Fruit fly (Drosophila melanogaster) whole organism, embryonic: ENCODE data around the gene Acp63F.
A peak's percentile ranks its signal among the peaks of the same experiment; 100 is the strongest.

Experiments used
- Abd-B ChIP-seq: fragments of 200-800 bp; sonication (Bioruptor generic); optimal IDR thresholded peaks from 2 replicates; lab custom pipeline; 2018; ENCODE audit warnings: missing biosample characterization, mild to moderate bottlenecking, missing genetic modification characterization, moderate library complexity
- Ada2b ChIP-seq: fragments of 200-800 bp; sonication (Bioruptor generic); IDR thresholded peaks from 2 replicates; pipeline ENCODE4 v1.3.6; 2022; ENCODE audit warnings: missing biosample characterization, missing genetic modification characterization
- CG11696 ChIP-seq: fragments of 200-800 bp; sonication (Bioruptor generic); IDR thresholded peaks from 2 replicates; pipeline ENCODE4 v1.3.6; 2022; ENCODE audit warnings: missing biosample characterization, missing genetic modification characterization
- CG12219 ChIP-seq: fragments of 200-800 bp; sonication (Bioruptor generic); optimal IDR thresholded peaks from 3 replicates; lab custom pipeline; 2018; ENCODE audit warnings: missing biosample characterization, mild to moderate bottlenecking, missing genetic modification characterization
- CG12299 ChIP-seq: fragments of 200-800 bp; sonication (Bioruptor generic); optimal IDR thresholded peaks from 2 replicates; lab custom pipeline; 2018; ENCODE audit warnings: missing biosample characterization, mild to moderate bottlenecking, missing genetic modification characterization
- CG1233 ChIP-seq: fragments of 200-800 bp; sonication (Bioruptor generic); optimal IDR thresholded peaks from 4 replicates; lab custom pipeline; 2018; ENCODE audit warnings: missing biosample characterization, mild to moderate bottlenecking, missing genetic modification characterization
- CG12391 ChIP-seq: fragments of 200-800 bp; sonication (Bioruptor generic); optimal IDR thresholded peaks from 3 replicates; lab custom pipeline; 2018; ENCODE audit warnings: missing biosample characterization, mild to moderate bottlenecking, missing genetic modification characterization, moderate library complexity
- CG15269 ChIP-seq: fragments of 200-800 bp; sonication (Bioruptor generic); optimal IDR thresholded peaks from 2 replicates; lab custom pipeline; 2018; ENCODE audit warnings: missing biosample characterization, mild to moderate bottlenecking, missing genetic modification characterization, moderate library complexity
- CG17328 ChIP-seq: fragments of 200-800 bp; sonication (Bioruptor generic); IDR thresholded peaks from 2 replicates; pipeline ENCODE4 v1.3.6; 2022; ENCODE audit warnings: missing biosample characterization, missing genetic modification characterization
- CG1792 ChIP-seq: fragments of 200-800 bp; sonication (Bioruptor generic); optimal IDR thresholded peaks from 2 replicates; lab custom pipeline; 2016; ENCODE audit warnings: missing biosample characterization, missing genetic modification characterization
- CG2199 ChIP-seq: fragments of 200-800 bp; sonication (Bioruptor generic); IDR thresholded peaks from 3 replicates; pipeline ENCODE4 v1.3.6; 2022; ENCODE audit warnings: missing biosample characterization, missing genetic modification characterization
- CG34422 ChIP-seq: fragments of 200-800 bp; sonication (Bioruptor generic); IDR thresholded peaks from 3 replicates; pipeline ENCODE4 v1.3.6; 2022; ENCODE audit warnings: missing biosample characterization, missing genetic modification characterization
- CG4328 ChIP-seq: fragments of 200-800 bp; sonication (Bioruptor generic); optimal IDR thresholded peaks from 3 replicates; lab custom pipeline; 2017; ENCODE audit warnings: missing biosample characterization, missing genetic modification reagents, missing genetic modification characterization
- CG43689 ChIP-seq: fragments of 200-800 bp; sonication (Bioruptor generic); IDR thresholded peaks from 2 replicates; pipeline ENCODE4 v1.3.6; 2022; ENCODE audit warnings: missing biosample characterization, missing genetic modification characterization
- CG7928 ChIP-seq: fragments of 200-800 bp; sonication (Bioruptor generic); optimal IDR thresholded peaks from 2 replicates; lab custom pipeline; 2017; ENCODE audit warnings: missing biosample characterization, mild to moderate bottlenecking, missing genetic modification characterization
- CG8290 ChIP-seq, 3 experiments: fragments of 200-800 bp; sonication (Bioruptor generic); optimal IDR thresholded peaks; 2 replicates each; lab custom pipeline; 2016 to 2019; ENCODE audit warnings: missing biosample characterization in 3 of 3, missing genetic modification characterization in 3 of 3, mild to moderate bottlenecking in 2 of 3, moderate library complexity in 1 of 3
- CG8388 ChIP-seq: fragments of 200-800 bp; sonication (Bioruptor generic); optimal IDR thresholded peaks from 2 replicates; lab custom pipeline; 2019; ENCODE audit warnings: missing biosample characterization, mild to moderate bottlenecking, missing genetic modification characterization, moderate library complexity
- CG9727 ChIP-seq: fragments of 200-800 bp; sonication (Bioruptor generic); optimal IDR thresholded peaks from 3 replicates; lab custom pipeline; 2017; ENCODE audit warnings: missing biosample characterization, mild to moderate bottlenecking, missing genetic modification characterization
- Chrac-16 ChIP-seq: fragments of 200-800 bp; sonication (Bioruptor generic); optimal IDR thresholded peaks from 3 replicates; lab custom pipeline; 2016; ENCODE audit warnings: missing biosample characterization, missing genetic modification characterization
- Dip2 ChIP-seq: fragments of 200-800 bp; sonication (Bioruptor generic); IDR thresholded peaks from 2 replicates; pipeline ENCODE4 v1.3.6; 2022; ENCODE audit warnings: missing biosample characterization, missing genetic modification characterization
- Dp ChIP-seq: fragments of 200-800 bp; sonication (Bioruptor generic); optimal IDR thresholded peaks from 2 replicates; lab custom pipeline; 2018; ENCODE audit warnings: missing biosample characterization, mild to moderate bottlenecking, missing genetic modification characterization, moderate library complexity
- E2f1 ChIP-seq: fragments of 200-800 bp; sonication (Bioruptor generic); IDR thresholded peaks from 2 replicates; pipeline ENCODE4 v1.3.6; 2022; ENCODE audit warnings: missing biosample characterization, missing genetic modification characterization
- NC2β ChIP-seq: fragments of 200-800 bp; sonication (Bioruptor generic); optimal IDR thresholded peaks from 2 replicates; lab custom pipeline; 2016; ENCODE audit warnings: missing biosample characterization, missing genetic modification characterization
- Neu2 ChIP-seq: fragments of 200-800 bp; sonication (Bioruptor generic); optimal IDR thresholded peaks from 3 replicates; lab custom pipeline; 2016; ENCODE audit warnings: missing biosample characterization, missing genetic modification characterization, borderline replicate concordance
- Nf-YC ChIP-seq: fragments of 200-800 bp; optimal IDR thresholded peaks from 3 replicates; lab custom pipeline; 2019; ENCODE audit warnings: missing biosample characterization, mild to moderate bottlenecking, missing genetic modification characterization, moderate library complexity
- Optix ChIP-seq: fragments of 200-800 bp; sonication (Bioruptor generic); IDR thresholded peaks from 3 replicates; pipeline ENCODE4 v1.3.6; 2022; ENCODE audit warnings: missing biosample characterization, missing genetic modification characterization
- Ravus ChIP-seq: fragments of 200-800 bp; sonication (Bioruptor generic); IDR thresholded peaks from 2 replicates; pipeline ENCODE4 v1.3.6; 2022; ENCODE audit warnings: missing biosample characterization, missing genetic modification characterization
- Rx ChIP-seq: fragments of 200-800 bp; sonication (Bioruptor generic); IDR thresholded peaks from 2 replicates; pipeline ENCODE4 v1.3.6; 2022; ENCODE audit warnings: missing biosample characterization, missing genetic modification characterization
- Sox102F ChIP-seq: fragments of 200-800 bp; sonication (Bioruptor generic); optimal IDR thresholded peaks from 2 replicates; lab custom pipeline; 2018; ENCODE audit warnings: missing biosample characterization, mild to moderate bottlenecking, missing genetic modification characterization, moderate library complexity
- Sry-β ChIP-seq: fragments of 200-800 bp; sonication (Bioruptor generic); optimal IDR thresholded peaks from 2 replicates; lab custom pipeline; 2018; ENCODE audit warnings: missing biosample characterization, mild to moderate bottlenecking, missing genetic modification characterization, moderate library complexity
- Vsx1 ChIP-seq: fragments of 200-800 bp; sonication (Bioruptor generic); optimal IDR thresholded peaks from 2 replicates; lab custom pipeline; 2017; ENCODE audit warnings: missing biosample characterization, mild to moderate bottlenecking, missing genetic modification characterization, missing genetic modification reagents
- aop ChIP-seq: fragments of 200-800 bp; sonication (Bioruptor generic); IDR thresholded peaks from 2 replicates; pipeline ENCODE4 v1.3.6; 2022; ENCODE audit warnings: missing biosample characterization, missing genetic modification characterization
- ara ChIP-seq: fragments of 200-800 bp; sonication (Bioruptor generic); IDR thresholded peaks from 2 replicates; pipeline ENCODE4 v1.3.6; 2022; ENCODE audit warnings: missing biosample characterization, missing genetic modification characterization
- ato ChIP-seq: fragments of 200-800 bp; sonication (Bioruptor generic); IDR thresholded peaks from 2 replicates; pipeline ENCODE4 v1.3.6; 2022; ENCODE audit warnings: missing biosample characterization, missing genetic modification characterization; ENCODE audit not compliant: partially characterized antibody
- bigmax ChIP-seq: fragments of 200-800 bp; sonication (Bioruptor generic); optimal IDR thresholded peaks from 2 replicates; lab custom pipeline; 2018; ENCODE audit warnings: missing biosample characterization, mild to moderate bottlenecking, missing genetic modification characterization
- cg ChIP-seq: fragments of 200-800 bp; sonication (Bioruptor generic); optimal IDR thresholded peaks from 3 replicates; lab custom pipeline; 2019; ENCODE audit warnings: missing biosample characterization, mild to moderate bottlenecking, missing genetic modification characterization, moderate library complexity
- da ChIP-seq: fragments of 200-800 bp; sonication (Bioruptor generic); optimal IDR thresholded peaks from 2 replicates; lab custom pipeline; 2016; ENCODE audit warnings: missing biosample characterization, missing genetic modification characterization
- emc ChIP-seq: fragments of 200-800 bp; sonication (Bioruptor generic); optimal IDR thresholded peaks from 2 replicates; lab custom pipeline; 2016; ENCODE audit warnings: missing biosample characterization, missing genetic modification characterization
- eve ChIP-seq, 2 experiments: fragments of >200 bp; optimal IDR thresholded peaks; 2 replicates each; lab custom pipeline; 2017; ENCODE audit warnings: missing biosample characterization in 2 of 2, missing genetic modification characterization in 2 of 2
- gcm ChIP-seq: fragments of 200-800 bp; sonication (Bioruptor generic); optimal IDR thresholded peaks from 2 replicates; lab custom pipeline; 2019; ENCODE audit warnings: missing biosample characterization, mild to moderate bottlenecking, missing genetic modification characterization, moderate library complexity
- h ChIP-seq: fragments of >200 bp; optimal IDR thresholded peaks from 2 replicates; lab custom pipeline; 2017
- hkb ChIP-seq, 2 experiments: fragments of 200-800 bp in 1 of 2; fragments of >200 bp in 1 of 2; sonication (Bioruptor generic) in 1 of 2; IDR thresholded peaks in 1 of 2; optimal IDR thresholded peaks in 1 of 2; 2 replicates each; pipeline versions ENCODE4 v1.3.6 to Lab custom; 2017 to 2022; ENCODE audit warnings: missing biosample characterization in 1 of 2, missing genetic modification characterization in 1 of 2
- ken ChIP-seq: fragments of 200-800 bp; sonication (Bioruptor generic); IDR thresholded peaks from 3 replicates; pipeline ENCODE4 v1.3.6; 2022; ENCODE audit warnings: missing biosample characterization, missing genetic modification characterization
- lola ChIP-seq, 3 experiments: fragments of >200 bp in 2 of 3; fragments of 200-800 bp in 1 of 3; sonication (Bioruptor generic) in 1 of 3; optimal IDR thresholded peaks; 2 replicates each; lab custom pipeline; 2017 to 2019; ENCODE audit warnings: missing biosample characterization in 3 of 3, missing genetic modification characterization in 3 of 3, mild to moderate bottlenecking in 1 of 3, moderate library complexity in 1 of 3
- p53 ChIP-seq: fragments of 200-800 bp; sonication (Bioruptor generic); optimal IDR thresholded peaks from 2 replicates; lab custom pipeline; 2016; ENCODE audit warnings: missing biosample characterization, missing genetic modification characterization
- pb ChIP-seq: fragments of 200-800 bp; sonication (Bioruptor generic); optimal IDR thresholded peaks from 3 replicates; lab custom pipeline; 2016; ENCODE audit warnings: missing biosample characterization, missing genetic modification characterization
- sima ChIP-seq: fragments of 200-800 bp; sonication (Bioruptor generic); optimal IDR thresholded peaks from 2 replicates; lab custom pipeline; 2016; ENCODE audit warnings: missing biosample characterization, missing genetic modification characterization
- stc ChIP-seq: fragments of 200-800 bp; sonication (Bioruptor generic); IDR thresholded peaks from 2 replicates; pipeline ENCODE4 v1.3.6; 2022; ENCODE audit warnings: missing biosample characterization, missing genetic modification characterization
- tx ChIP-seq: fragments of 200-800 bp; sonication (Bioruptor generic); optimal IDR thresholded peaks from 2 replicates; lab custom pipeline; 2016; ENCODE audit warnings: missing biosample characterization, missing genetic modification characterization
- zfh1 ChIP-seq: fragments of 200-800 bp; sonication (Bioruptor generic); IDR thresholded peaks from 3 replicates; pipeline ENCODE4 v1.3.6; 2022; ENCODE audit warnings: missing biosample characterization, missing genetic modification characterization

Acp63F gene

dm6 chr3L:3806330-3806729 lies 9.8 kb downstream of the Acp63F start, which contains the start of the genes CG32264, ntc and IntS10 (continued):
- peak; percentile 29 for TF ChIP-seq CG12219 (GFP tag; lab: Kevin White, UChicago)
- peak; percentile 24 for TF ChIP-seq Dp
- peak; percentile 47 for TF ChIP-seq NC2β (GFP tag; lab: Kevin White, UChicago)
- peak; percentile 23 for TF ChIP-seq CG1792 (GFP tag; lab: Kevin White, UChicago)
- no peak for TF ChIP-seq Dip2 (GFP tag; lab: Robert Waterston, UW)
- no peak for TF ChIP-seq bigmax (GFP tag; lab: Kevin White, UChicago)
- no peak for TF ChIP-seq CG17328 (GFP tag; lab: Robert Waterston, UW)
- no peak for TF ChIP-seq CG11696 (GFP tag; lab: Robert Waterston, UW)
- TF ChIP-seq tx (GFP tag; lab: Kevin White, UChicago) = peak; percentile 78
- TF ChIP-seq Chrac-16 = peak; percentile 78
- peak; percentile 66 for TF ChIP-seq CG8290 (GFP tag; optimal IDR thresholded peaks at IDR 0.05; lab: Kevin White, UChicago)
- peak; percentile 16 to 50 for TF ChIP-seq CG8290 (tag; optimal IDR thresholded peaks at IDR 0.05; lab: Kevin White, UChicago)
- peak; percentile 64; the same call in 2 of the 3 replicates for TF ChIP-seq ken (GFP tag; lab: Robert Waterston, UW)
- TF ChIP-seq CG1233 (GFP tag; lab: Kevin White, UChicago) = peak; percentile 36
- TF ChIP-seq Ravus (GFP tag; lab: Robert Waterston, UW) = no peak
- peak; percentile 47 for TF ChIP-seq pb (GFP tag; lab: Kevin White, UChicago)
- no peak for TF ChIP-seq Vsx1 (GFP tag; lab: Kevin White, UChicago)
- TF ChIP-seq Nf-YC (tag; lab: Kevin White, UChicago) = peak; percentile 16
- TF ChIP-seq Sox102F = no peak
- no peak for TF ChIP-seq CG15269 (tag; lab: Kevin White, UChicago)
- TF ChIP-seq zfh1 = 0 out of 3 replicates have a peak, but pooled peaks have one; percentile 25
- no peak for TF ChIP-seq Abd-B (GFP tag; lab: Kevin White, UChicago)
- TF ChIP-seq CG4328 (GFP tag; lab: Kevin White, UChicago) = peak; percentile 49
- TF ChIP-seq CG12299 (tag; lab: Kevin White, UChicago) = no peak
- no peak for TF ChIP-seq Optix (GFP tag; lab: Robert Waterston, UW)
- peak; percentile 67 for TF ChIP-seq hkb (optimal IDR thresholded peaks at IDR 0.05; lab: Kevin White, UChicago)
- TF ChIP-seq hkb (GFP tag; IDR thresholded peaks at IDR 0.05; lab: Robert Waterston, UW) = no peak
- no peak for TF ChIP-seq aop (GFP tag; lab: Robert Waterston, UW)
- no peak for TF ChIP-seq gcm (GFP tag; lab: Kevin White, UChicago)
- TF ChIP-seq CG9727 (GFP tag; lab: Kevin White, UChicago) = peak; percentile 68
- 0 out of 2 replicates have a peak, but pooled peaks have one; percentile 33 for TF ChIP-seq ato
- no peak for TF ChIP-seq E2f1
- TF ChIP-seq Rx (GFP tag; lab: Robert Waterston, UW) = no peak
- TF ChIP-seq eve (GFP tag; optimal IDR thresholded peaks at IDR 0.05; lab: Kevin White, UChicago) = no peak
- TF ChIP-seq CG8388 (GFP tag; lab: Kevin White, UChicago) = peak; percentile 52
- no peak for TF ChIP-seq ara (GFP tag; lab: Robert Waterston, UW)
- peak in 1 of 3 experiments; percentile 58 for TF ChIP-seq lola (GFP tag; optimal IDR thresholded peaks at IDR 0.05; lab: Kevin White, UChicago)
- TF ChIP-seq cg = no peak
- TF ChIP-seq sima = peak; percentile 22
- no peak for TF ChIP-seq Neu2 (GFP tag; lab: Kevin White, UChicago)
- peak; percentile 92 for TF ChIP-seq Sry-β
- TF ChIP-seq CG2199 (GFP tag; lab: Robert Waterston, UW) = no peak
- peak; percentile 50 for TF ChIP-seq emc (GFP tag; lab: Kevin White, UChicago)
- 0 out of 3 replicates have a peak, but pooled peaks have one; percentile 47 for TF ChIP-seq CG34422 (GFP tag; lab: Robert Waterston, UW)
- TF ChIP-seq h (lab: Kevin White, UChicago) = no peak
- TF ChIP-seq CG7928 (GFP tag; lab: Kevin White, UChicago) = peak; percentile 36
- TF ChIP-seq p53 = peak; percentile 19
- TF ChIP-seq Ada2b (GFP tag; lab: Robert Waterston, UW) = no peak
- TF ChIP-seq CG12391 (tag; lab: Kevin White, UChicago) = peak; percentile 79
- no peak for TF ChIP-seq stc
- TF ChIP-seq da (GFP tag; lab: Kevin White, UChicago) = peak; percentile 25
- no peak for TF ChIP-seq CG43689 (GFP tag; lab: Robert Waterston, UW)
